Fruit fly (Drosophila melanogaster) whole organism, embryonic: ENCODE results near the gene VhaPPA1-2.

Experiments used
- CG1024 ChIP-seq: fragments of 200-800 bp; sonication (Bioruptor generic); IDR thresholded peaks from 2 replicates; pipeline ENCODE4 v1.3.6; 2022; ENCODE audit warnings: missing biosample characterization, missing genetic modification characterization
- CG10274 ChIP-seq: fragments of 200-800 bp; sonication (Bioruptor generic); optimal IDR thresholded peaks from 3 replicates; lab custom pipeline; 2017; ENCODE audit warnings: missing biosample characterization, mild to moderate bottlenecking, missing genetic modification characterization
- CG10321 ChIP-seq: fragments of 200-800 bp; sonication (Bioruptor generic); IDR thresholded peaks from 2 replicates; pipeline ENCODE4 v1.3.6; 2022; ENCODE audit warnings: missing biosample characterization, missing genetic modification characterization
- CG10366 ChIP-seq: fragments of 200-800 bp; sonication (Bioruptor generic); IDR thresholded peaks from 2 replicates; pipeline ENCODE4 v1.3.6; 2022; ENCODE audit warnings: missing biosample characterization, missing genetic modification characterization
- CG10543 ChIP-seq: fragments of 200-800 bp; sonication (Bioruptor generic); optimal IDR thresholded peaks from 3 replicates; lab custom pipeline; 2017; ENCODE audit warnings: missing biosample characterization, mild to moderate bottlenecking, missing genetic modification characterization, moderate library complexity
- CG11504 ChIP-seq: fragments of 200-800 bp; sonication (Bioruptor generic); optimal IDR thresholded peaks from 3 replicates; lab custom pipeline; 2019; ENCODE audit warnings: missing biosample characterization, mild to moderate bottlenecking, missing genetic modification characterization, moderate library complexity
- CG11696 ChIP-seq: fragments of 200-800 bp; sonication (Bioruptor generic); IDR thresholded peaks from 2 replicates; pipeline ENCODE4 v1.3.6; 2022; ENCODE audit warnings: missing biosample characterization, missing genetic modification characterization
- CG12659 ChIP-seq: fragments of 200-800 bp; sonication (Bioruptor generic); optimal IDR thresholded peaks from 3 replicates; lab custom pipeline; 2017; ENCODE audit warnings: mild to moderate bottlenecking, missing biosample characterization, missing genetic modification reagents, missing genetic modification characterization
- CG13775 ChIP-seq: fragments of 200-800 bp; sonication (Bioruptor generic); optimal IDR thresholded peaks from 3 replicates; lab custom pipeline; 2017; ENCODE audit warnings: missing biosample characterization, mild to moderate bottlenecking, missing genetic modification characterization
- CG15514 ChIP-seq: fragments of 200-800 bp; sonication (Bioruptor generic); optimal IDR thresholded peaks from 3 replicates; lab custom pipeline; 2017; ENCODE audit warnings: missing biosample characterization, missing genetic modification characterization, mild to moderate bottlenecking, moderate library complexity, missing genetic modification reagents
- CG18262 ChIP-seq: fragments of 200-800 bp; optimal IDR thresholded peaks from 3 replicates; lab custom pipeline; 2019; ENCODE audit warnings: missing biosample characterization, mild to moderate bottlenecking, missing genetic modification characterization, moderate library complexity
- CG2120 ChIP-seq: fragments of 200-800 bp; sonication (Bioruptor generic); optimal IDR thresholded peaks from 3 replicates; lab custom pipeline; 2016; ENCODE audit warnings: missing biosample characterization, missing genetic modification characterization
- CG2678 ChIP-seq: fragments of 200-800 bp; sonication (Bioruptor generic); optimal IDR thresholded peaks from 3 replicates; lab custom pipeline; 2019; ENCODE audit warnings: missing biosample characterization, mild to moderate bottlenecking, missing genetic modification characterization, moderate library complexity
- CG2889 ChIP-seq: fragments of 200-800 bp; sonication (Bioruptor generic); IDR thresholded peaks from 3 replicates; pipeline ENCODE4 v1.3.6; 2022; ENCODE audit warnings: missing biosample characterization, missing genetic modification characterization
- CG30431 ChIP-seq: fragments of 200-800 bp; sonication (Bioruptor generic); optimal IDR thresholded peaks from 2 replicates; lab custom pipeline; 2017; ENCODE audit warnings: missing biosample characterization, missing genetic modification characterization
- CG3163 ChIP-seq: fragments of 200-800 bp; sonication (Bioruptor generic); optimal IDR thresholded peaks from 3 replicates; lab custom pipeline; 2016; ENCODE audit warnings: missing biosample characterization, missing genetic modification characterization
- CG7556 ChIP-seq: fragments of 200-800 bp; sonication (Bioruptor generic); optimal IDR thresholded peaks from 2 replicates; lab custom pipeline; 2017; ENCODE audit warnings: missing biosample characterization, mild to moderate bottlenecking, missing genetic modification characterization
- CG8924 ChIP-seq: fragments of 200-800 bp; optimal IDR thresholded peaks from 3 replicates; lab custom pipeline; 2019; ENCODE audit warnings: missing biosample characterization, mild to moderate bottlenecking, missing genetic modification characterization, moderate library complexity
- CG9817 ChIP-seq: fragments of 200-800 bp; sonication (Bioruptor generic); optimal IDR thresholded peaks from 2 replicates; lab custom pipeline; 2018; ENCODE audit warnings: missing biosample characterization, mild to moderate bottlenecking, missing genetic modification characterization, moderate library complexity
- CkIIα-i1 ChIP-seq: fragments of 200-800 bp; sonication (Bioruptor generic); IDR thresholded peaks from 2 replicates; pipeline ENCODE4 v1.3.6; 2022; ENCODE audit warnings: missing biosample characterization, missing genetic modification characterization
- Dll ChIP-seq: fragments of 200-800 bp; sonication (Bioruptor generic); IDR thresholded peaks from 4 replicates; pipeline ENCODE4 v1.3.6; 2022; ENCODE audit warnings: missing biosample characterization, missing genetic modification characterization; ENCODE audit not compliant: partially characterized antibody
- H15 ChIP-seq: fragments of 200-800 bp; sonication (Bioruptor generic); IDR thresholded peaks from 3 replicates; pipeline ENCODE4 v1.3.6; 2022; ENCODE audit warnings: missing biosample characterization, missing genetic modification characterization
- HLH3B ChIP-seq: fragments of 200-800 bp; sonication (Bioruptor generic); IDR thresholded peaks from 2 replicates; pipeline ENCODE4 v1.3.6; 2022; ENCODE audit warnings: missing biosample characterization, missing genetic modification characterization
- HLH54F ChIP-seq: fragments of 200-800 bp; sonication (Bioruptor generic); optimal IDR thresholded peaks from 3 replicates; lab custom pipeline; 2016; ENCODE audit warnings: missing biosample characterization, missing genetic modification characterization
- Med ChIP-seq: fragments of 200-800 bp; sonication (Bioruptor generic); peaks from one replicate; lab custom pipeline; 2016; ENCODE audit warnings: missing biosample characterization, missing genetic modification characterization, mild to moderate bottlenecking, inconsistent platforms, moderate library complexity
- NFAT ChIP-seq: fragments of 200-800 bp; sonication (Bioruptor generic); IDR thresholded peaks from 2 replicates; pipeline ENCODE4 v1.3.6; 2022; ENCODE audit warnings: missing biosample characterization, missing genetic modification characterization
- Opbp ChIP-seq: fragments of 200-800 bp; sonication (Bioruptor generic); IDR thresholded peaks from 3 replicates; pipeline ENCODE4 v1.3.6; 2022; ENCODE audit warnings: missing biosample characterization, missing genetic modification characterization; ENCODE audit not compliant: partially characterized antibody
- PHDP ChIP-seq: fragments of 200-800 bp; sonication (Bioruptor generic); optimal IDR thresholded peaks from 3 replicates; lab custom pipeline; 2018; ENCODE audit warnings: missing biosample characterization, mild to moderate bottlenecking, missing genetic modification characterization, moderate library complexity
- Sry-δ ChIP-seq: fragments of 200-800 bp; sonication (Bioruptor generic); optimal IDR thresholded peaks from 2 replicates; lab custom pipeline; 2016; ENCODE audit warnings: missing biosample characterization, missing genetic modification characterization
- bab2 ChIP-seq: fragments of 200-800 bp; sonication (Bioruptor generic); optimal IDR thresholded peaks from 2 replicates; lab custom pipeline; 2016; ENCODE audit warnings: missing biosample characterization, missing genetic modification characterization
- cad ChIP-seq: fragments of >200 bp; optimal IDR thresholded peaks from 2 replicates; lab custom pipeline; 2017; ENCODE audit warnings: missing biosample characterization, missing genetic modification characterization
- ems ChIP-seq: fragments of 200-800 bp; sonication (Bioruptor generic); optimal IDR thresholded peaks from 3 replicates; lab custom pipeline; 2016; ENCODE audit warnings: missing biosample characterization, missing genetic modification characterization
- gcm ChIP-seq: fragments of 200-800 bp; sonication (Bioruptor generic); optimal IDR thresholded peaks from 2 replicates; lab custom pipeline; 2019; ENCODE audit warnings: missing biosample characterization, mild to moderate bottlenecking, missing genetic modification characterization, moderate library complexity
- ind ChIP-seq: fragments of 200-800 bp; sonication (Bioruptor generic); optimal IDR thresholded peaks from 3 replicates; lab custom pipeline; 2016; ENCODE audit warnings: missing biosample characterization, missing genetic modification characterization
- ken ChIP-seq: fragments of 200-800 bp; sonication (Bioruptor generic); IDR thresholded peaks from 3 replicates; pipeline ENCODE4 v1.3.6; 2022; ENCODE audit warnings: missing biosample characterization, missing genetic modification characterization
- lilli ChIP-seq: fragments of 200-800 bp; sonication (Bioruptor generic); optimal IDR thresholded peaks from 3 replicates; lab custom pipeline; 2016; ENCODE audit warnings: missing biosample characterization, missing genetic modification characterization
- lov ChIP-seq, 2 experiments: fragments of 200-800 bp in 1 of 2; fragments of >200 bp in 1 of 2; sonication (Bioruptor generic) in 1 of 2; IDR thresholded peaks in 1 of 2; optimal IDR thresholded peaks in 1 of 2; 2 replicates in 1 of 2; 3 replicates in 1 of 2; pipeline versions ENCODE4 v1.3.6 to Lab custom; 2017 to 2022; ENCODE audit warnings: missing biosample characterization in 1 of 2, missing genetic modification characterization in 1 of 2
- pan ChIP-seq, 4 experiments: fragments of >200 bp in 3 of 4; fragments of 200-800 bp in 1 of 4; sonication (Bioruptor generic) in 1 of 4; optimal IDR thresholded peaks in 3 of 4; IDR thresholded peaks in 1 of 4; 2 replicates each; pipeline versions ENCODE4 v1.3.6 to Lab custom; 2017 to 2022; ENCODE audit warnings: missing biosample characterization in 2 of 4, missing genetic modification characterization in 2 of 4, mixed read lengths in 1 of 4
- prd ChIP-seq, 3 experiments: fragments of >200 bp in 2 of 3; fragments of 200-800 bp in 1 of 3; sonication (Bioruptor generic) in 1 of 3; optimal IDR thresholded peaks in 2 of 3; IDR thresholded peaks in 1 of 3; 2 replicates in 2 of 3; 3 replicates in 1 of 3; pipeline versions ENCODE4 v1.3.6 to Lab custom; 2017 to 2022; ENCODE audit warnings: missing biosample characterization in 1 of 3, missing genetic modification characterization in 1 of 3
- run ChIP-seq: fragments of 200-800 bp; sonication (Bioruptor generic); optimal IDR thresholded peaks from 3 replicates; lab custom pipeline; 2018; ENCODE audit warnings: missing biosample characterization, mild to moderate bottlenecking, missing genetic modification characterization
- sqz ChIP-seq: fragments of 200-800 bp; sonication (Bioruptor generic); optimal IDR thresholded peaks from 3 replicates; lab custom pipeline; 2018; ENCODE audit warnings: missing biosample characterization, mild to moderate bottlenecking, missing genetic modification characterization
- toy ChIP-seq: fragments of 200-800 bp; sonication (Bioruptor generic); IDR thresholded peaks from 2 replicates; pipeline ENCODE4 v1.3.6; 2022; ENCODE audit warnings: missing biosample characterization, missing genetic modification characterization
- ttk ChIP-seq: fragments of 200-800 bp; sonication (Bioruptor generic); IDR thresholded peaks from 2 replicates; pipeline ENCODE4 v2.1.2; 2022; ENCODE audit warnings: missing biosample characterization, missing genetic modification characterization
- vvl ChIP-seq: fragments of 200-800 bp; sonication (Bioruptor generic); IDR thresholded peaks from 2 replicates; pipeline ENCODE4 v1.3.6; 2022; ENCODE audit warnings: missing biosample characterization, missing genetic modification characterization
- wdn ChIP-seq: fragments of 200-800 bp; sonication (Bioruptor generic); IDR thresholded peaks from 2 replicates; pipeline ENCODE4 v1.3.6; 2022; ENCODE audit warnings: missing biosample characterization, missing genetic modification characterization
- wor ChIP-seq: fragments of 200-800 bp; sonication (Bioruptor generic); IDR thresholded peaks from 2 replicates; pipeline ENCODE4 v1.3.6; 2022; ENCODE audit warnings: missing biosample characterization, missing genetic modification characterization

The VhaPPA1-2 gene

DNA sequence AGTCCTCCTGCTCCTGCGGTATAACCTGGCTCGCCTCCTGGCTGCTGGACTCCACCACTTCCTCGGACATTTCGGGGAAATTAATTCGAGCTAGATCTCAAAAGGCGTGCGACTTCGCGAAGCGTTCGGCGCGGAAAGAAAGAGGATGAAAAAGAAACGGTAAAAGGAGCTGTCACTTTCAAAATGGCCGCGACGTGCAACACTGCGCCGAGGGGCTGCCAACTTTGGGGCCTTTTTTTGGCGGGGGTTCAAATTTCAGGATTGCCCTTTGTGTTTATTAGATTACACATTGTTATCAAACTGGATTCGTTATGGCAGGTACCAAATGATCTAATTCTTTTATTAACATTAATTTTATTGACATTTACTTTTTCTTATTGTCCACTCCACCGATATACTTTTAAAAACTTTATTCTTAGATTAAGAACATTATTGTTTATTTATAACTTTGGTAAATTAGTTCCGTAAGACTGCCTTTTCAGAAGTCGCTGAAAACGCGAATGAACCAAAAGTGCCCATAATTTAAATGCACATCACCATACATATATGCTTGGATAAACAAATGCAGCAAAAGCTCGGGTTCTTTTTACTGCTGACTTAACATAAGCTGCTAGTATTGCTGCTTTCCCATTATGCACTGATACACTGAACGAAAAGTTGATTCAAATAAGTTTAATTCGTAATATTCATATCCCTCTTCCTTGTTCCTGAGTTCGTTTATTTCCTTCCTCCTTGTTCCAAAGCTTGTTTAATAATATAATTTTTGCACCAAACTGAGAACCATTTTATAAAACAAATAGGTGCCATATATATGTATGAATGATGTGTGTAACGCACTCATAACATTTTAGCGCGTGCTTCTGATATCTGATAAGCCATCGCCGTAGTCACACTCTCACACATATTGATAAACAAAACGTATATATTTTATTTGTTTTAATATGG lies 1.6 kb upstream of the VhaPPA1-2 start, which contains the start of gene RpS5b (continued):
- no peak for TF ChIP-seq vvl
- TF ChIP-seq CG10366 (GFP tag; lab: Robert Waterston, UW): no peak
- no peak for TF ChIP-seq toy
- no peak for TF ChIP-seq CG10321 (GFP tag; lab: Robert Waterston, UW)
- no peak for TF ChIP-seq wor (GFP tag; lab: Robert Waterston, UW)
- no peak for TF ChIP-seq wdn
- TF ChIP-seq CG2678 (tag; lab: Kevin White, UChicago): no peak
- TF ChIP-seq HLH3B (GFP tag; lab: Robert Waterston, UW): no peak
- TF ChIP-seq run (tag; lab: Kevin White, UChicago): no peak
- TF ChIP-seq CG11504: no peak
- TF ChIP-seq CG10543 (GFP tag; lab: Kevin White, UChicago): no peak
- no peak for TF ChIP-seq cad (GFP tag; lab: Kevin White, UChicago)
- TF ChIP-seq pan (optimal IDR thresholded peaks at IDR 0.05; lab: Kevin White, UChicago): no peak
- no peak for TF ChIP-seq pan (GFP tag; optimal IDR thresholded peaks at IDR 0.05 in 1 of 2, IDR thresholded peaks at IDR 0.05 in 1 of 2)

- TF ChIP-seq lilli (GFP tag; lab: Kevin White, UChicago) (peak; percentile 40), CG2120 (peak; percentile 64), NFAT (GFP tag; lab: Robert Waterston, UW) (peak; percentile 58; the same call in 1 of the 2 replicates), Opbp (peak; percentile 45; the same call in 1 of the 3 replicates), ems (GFP tag; lab: Kevin White, UChicago) (no peak), CG9817 (peak; percentile 89), ttk (GFP tag; lab: Robert Waterston, UW) (peak; percentile 69), Med (GFP tag; lab: Kevin White, UChicago) (peak; percentile 91), sqz (no peak), CG3163 (GFP tag; lab: Kevin White, UChicago) (no peak), CG18262 (tag; lab: Kevin White, UChicago) (peak; percentile 77), Sry-δ (GFP tag; lab: Kevin White, UChicago) (peak; percentile 76), H15 (GFP tag; lab: Robert Waterston, UW) (0 out of 3 replicates have a peak, but pooled peaks have one; percentile 36), PHDP (tag; lab: Kevin White, UChicago) (peak; percentile 22), lov (optimal IDR thresholded peaks at IDR 0.05; lab: Kevin White, UChicago) (no peak), lov (GFP tag; IDR thresholded peaks at IDR 0.05; lab: Robert Waterston, UW) (no peak), HLH54F (GFP tag; lab: Kevin White, UChicago) (peak; percentile 43), prd (optimal IDR thresholded peaks at IDR 0.05; lab: Kevin White, UChicago) (no peak), prd (GFP tag; IDR thresholded peaks at IDR 0.05; lab: Robert Waterston, UW) (peak; percentile 82), ind (peak; percentile 69), CG2889 (GFP tag; lab: Robert Waterston, UW) (0 out of 3 replicates have a peak, but pooled peaks have one; percentile 18), bab2 (GFP tag; lab: Kevin White, UChicago) (peak; percentile 78), CG30431 (GFP tag; lab: Kevin White, UChicago) (peak; percentile 24), CG10274 (GFP tag; lab: Kevin White, UChicago) (no peak), CG11696 (GFP tag; lab: Robert Waterston, UW) (0 out of 2 replicates have a peak, but pooled peaks have one; percentile 11), gcm (peak; percentile 36), CG7556 (GFP tag; lab: Kevin White, UChicago) (peak; percentile 56), CG15514 (GFP tag; lab: Kevin White, UChicago) (peak; percentile 28), Dll (GFP tag; lab: Robert Waterston, UW) (peak; percentile 60; the same call in 1 of the 4 replicates), ken (GFP tag; lab: Robert Waterston, UW) (peak; percentile 69; the same call in 2 of the 3 replicates), CkIIα-i1 (GFP tag; lab: Robert Waterston, UW) (no peak), CG12659 (GFP tag; lab: Kevin White, UChicago) (peak; percentile 36), CG1024 (GFP tag; lab: Robert Waterston, UW) (no peak; the same call in 1 of the 2 replicates), CG8924 (tag; lab: Kevin White, UChicago) (peak; percentile 55), CG13775 (GFP tag; lab: Kevin White, UChicago) (peak; percentile 15)
These were observed 1.8 kb downstream of the VhaPPA1-2 start, which contains the start of the genes Nup93-2 and CG3817 for dm6 chr3R:14898280-14898756. Gene Nup93-2 (minus strand): TSS chr3R:14898372. Gene CG3817 (plus strand): TSS chr3R:14898739.
